Worm (Caenorhabditis elegans): ENCODE measurements around the gene Y69F12A.1.

Gene Y69F12A.1

ce11 chrIII:7456640-7457039 lies at the start of gene Y69F12A.1:
TSS of gene Y69F12A.1 (plus strand) at chrIII:7456940.
- TF ChIP-seq F13C5.2 (tag; optimal IDR thresholded peaks at IDR 0.05) = no peak
- no peak for TF ChIP-seq hmbx-1 (tag; optimal IDR thresholded peaks at IDR 0.05)
- TF ChIP-seq B0310.2 (tag; optimal IDR thresholded peaks at IDR 0.05) = no peak
- TF ChIP-seq pes-1 (GFP tag; IDR thresholded peaks at IDR 0.05) = no peak
- no peak for TF ChIP-seq ceh-36 (tag; optimal IDR thresholded peaks at IDR 0.05)
- TF ChIP-seq aly-1 (tag; optimal IDR thresholded peaks at IDR 0.05) = no peak
- TF ChIP-seq ets-7 (tag; optimal IDR thresholded peaks at IDR 0.05) = no peak
- no peak for TF ChIP-seq ama-1 (optimal IDR thresholded peaks at IDR 0.05)
- no peak for TF ChIP-seq tra-4 (tag; optimal IDR thresholded peaks at IDR 0.05)
- TF ChIP-seq tbx-37 (GFP tag; conservative IDR thresholded peaks at IDR 0.05) = no peak
- TF ChIP-seq hnd-1 (tag; optimal IDR thresholded peaks at IDR 0.05) = no peak
- TF ChIP-seq sea-1 (GFP tag; conservative IDR thresholded peaks at IDR 0.05) = no peak
- TF ChIP-seq flt-1 (GFP tag; IDR thresholded peaks at IDR 0.05) = no peak
- no peak for TF ChIP-seq tbx-11 (GFP tag; IDR thresholded peaks at IDR 0.05)
- TF ChIP-seq scrt-1 (GFP tag; IDR thresholded peaks at IDR 0.05) = no peak

- no peak for TF ChIP-seq aly-1 (tag; optimal IDR thresholded peaks at IDR 0.05)
- no peak for TF ChIP-seq hmg-4 (GFP tag; optimal IDR thresholded peaks at IDR 0.05)
- no peak for TF ChIP-seq hnd-1 (tag; optimal IDR thresholded peaks at IDR 0.05)
- no peak for TF ChIP-seq flt-1 (GFP tag; IDR thresholded peaks at IDR 0.05)
- no peak for TF ChIP-seq ceh-13 (GFP tag; optimal IDR thresholded peaks at IDR 0.05)
- no peak for TF ChIP-seq ama-1 (optimal IDR thresholded peaks at IDR 0.05)
Measured at ce11 chrIII:7453653-7454124, 3.1 kb upstream of the Y69F12A.1 start, which contains the start of gene alh-12. TSS of gene alh-12 (plus strand) at chrIII:7454074.

- TF ChIP-seq sea-1 (GFP tag; conservative IDR thresholded peaks at IDR 0.05) (no peak), ama-1 (optimal IDR thresholded peaks at IDR 0.05) (no peak), flt-1 (GFP tag; IDR thresholded peaks at IDR 0.05) (no peak), ceh-13 (GFP tag; optimal IDR thresholded peaks at IDR 0.05) (no peak), tra-4 (tag; optimal IDR thresholded peaks at IDR 0.05) (no peak), scrt-1 (GFP tag; IDR thresholded peaks at IDR 0.05) (no peak), hmbx-1 (tag; optimal IDR thresholded peaks at IDR 0.05) (no peak)
Measured at ce11 chrIII:7458846-7459365, 2.2 kb downstream of the Y69F12A.1 start, which contains the start of the genes fipr-19 and fipr-18. TSS of gene fipr-19 (minus strand) at chrIII:7458946. TSS of gene fipr-18 (plus strand) at chrIII:7459315.

- TF ChIP-seq tra-4 (tag; optimal IDR thresholded peaks at IDR 0.05) (no peak), scrt-1 (GFP tag; IDR thresholded peaks at IDR 0.05) (no peak), hmg-4 (GFP tag; optimal IDR thresholded peaks at IDR 0.05) (no peak), flt-1 (GFP tag; IDR thresholded peaks at IDR 0.05) (no peak), ets-7 (tag; optimal IDR thresholded peaks at IDR 0.05) (no peak), hmbx-1 (tag; optimal IDR thresholded peaks at IDR 0.05) (no peak)
Measured at ce11 chrIII:7460018-7460417, 3.3 kb downstream of the Y69F12A.1 start, which contains the start of gene mls-1. TSS of gene mls-1 (plus strand) at chrIII:7460341.

ce11 chrIII:7462295-7462694 lies 5.6 kb downstream of the Y69F12A.1 start, which contains the start of gene fipr-20:
TSS of gene fipr-20 (minus strand) at chrIII:7462395.
- TF ChIP-seq ets-7 (tag; optimal IDR thresholded peaks at IDR 0.05) (no peak), hnd-1 (tag; optimal IDR thresholded peaks at IDR 0.05) (no peak), pes-1 (GFP tag; IDR thresholded peaks at IDR 0.05) (no peak), sea-1 (GFP tag; conservative IDR thresholded peaks at IDR 0.05) (no peak), tra-4 (tag; optimal IDR thresholded peaks at IDR 0.05) (no peak), tbx-11 (GFP tag; IDR thresholded peaks at IDR 0.05) (no peak), ceh-13 (GFP tag; optimal IDR thresholded peaks at IDR 0.05) (no peak), F13C5.2 (tag; optimal IDR thresholded peaks at IDR 0.05) (no peak), hmg-4 (GFP tag; optimal IDR thresholded peaks at IDR 0.05) (no peak), ceh-36 (tag; optimal IDR thresholded peaks at IDR 0.05) (no peak), aly-1 (tag; optimal IDR thresholded peaks at IDR 0.05) (no peak), tbx-37 (GFP tag; conservative IDR thresholded peaks at IDR 0.05) (no peak), ama-1 (optimal IDR thresholded peaks at IDR 0.05) (no peak), hmbx-1 (tag; optimal IDR thresholded peaks at IDR 0.05) (no peak), B0310.2 (tag; optimal IDR thresholded peaks at IDR 0.05) (no peak), flt-1 (GFP tag; IDR thresholded peaks at IDR 0.05) (no peak), scrt-1 (GFP tag; IDR thresholded peaks at IDR 0.05) (no peak)

ce11 chrIII:7463438-7464008 lies 6.8 kb downstream of the Y69F12A.1 start, which contains the start of gene H14A12.3:
TSS of gene H14A12.3 (plus strand) at chrIII:7463797.
- TF ChIP-seq ceh-36 (tag; optimal IDR thresholded peaks at IDR 0.05) = no peak
- no peak for TF ChIP-seq ama-1 (optimal IDR thresholded peaks at IDR 0.05)
- no peak for TF ChIP-seq F13C5.2 (tag; optimal IDR thresholded peaks at IDR 0.05)
- no peak for TF ChIP-seq aly-1 (tag; optimal IDR thresholded peaks at IDR 0.05)
- no peak for TF ChIP-seq sea-1 (GFP tag; conservative IDR thresholded peaks at IDR 0.05)
- TF ChIP-seq tbx-11 (GFP tag; IDR thresholded peaks at IDR 0.05) = no peak
- TF ChIP-seq hmg-4 (GFP tag; optimal IDR thresholded peaks at IDR 0.05) = no peak
- TF ChIP-seq ets-7 (tag; optimal IDR thresholded peaks at IDR 0.05) = no peak
- TF ChIP-seq scrt-1 (GFP tag; IDR thresholded peaks at IDR 0.05) = no peak
- no peak for TF ChIP-seq hmbx-1 (tag; optimal IDR thresholded peaks at IDR 0.05)
- no peak for TF ChIP-seq tbx-37 (GFP tag; conservative IDR thresholded peaks at IDR 0.05)
- no peak for TF ChIP-seq hnd-1 (tag; optimal IDR thresholded peaks at IDR 0.05)
- TF ChIP-seq ceh-13 (GFP tag; optimal IDR thresholded peaks at IDR 0.05) = no peak
- TF ChIP-seq tra-4 (tag; optimal IDR thresholded peaks at IDR 0.05) = no peak
- TF ChIP-seq pes-1 (GFP tag; IDR thresholded peaks at IDR 0.05) = no peak

- TF ChIP-seq hmg-4 (GFP tag; optimal IDR thresholded peaks at IDR 0.05) (no peak), hmbx-1 (tag; optimal IDR thresholded peaks at IDR 0.05) (no peak), tbx-11 (GFP tag; IDR thresholded peaks at IDR 0.05) (no peak), hnd-1 (tag; optimal IDR thresholded peaks at IDR 0.05) (no peak), aly-1 (tag; optimal IDR thresholded peaks at IDR 0.05) (no peak), sea-1 (GFP tag; conservative IDR thresholded peaks at IDR 0.05) (no peak), B0310.2 (tag; optimal IDR thresholded peaks at IDR 0.05) (no peak), ets-7 (tag; optimal IDR thresholded peaks at IDR 0.05) (no peak), F13C5.2 (tag; optimal IDR thresholded peaks at IDR 0.05) (no peak), flt-1 (GFP tag; IDR thresholded peaks at IDR 0.05) (no peak), tbx-37 (GFP tag; conservative IDR thresholded peaks at IDR 0.05) (no peak), pes-1 (GFP tag; IDR thresholded peaks at IDR 0.05) (no peak), tra-4 (tag; optimal IDR thresholded peaks at IDR 0.05) (no peak), ceh-13 (GFP tag; optimal IDR thresholded peaks at IDR 0.05) (no peak)
Measured at ce11 chrIII:7465347-7465746, 8.6 kb downstream of the Y69F12A.1 start, which contains the start of gene fum-1. TSS of gene fum-1 (plus strand) at chrIII:7465605.

All from whole organism, early embryonic.